Fruit fly (Drosophila melanogaster) whole organism, prepupa: Measurements from ENCODE around the gene Bug22.
A peak's percentile ranks its signal among the peaks of the same experiment; 100 is the strongest.

ENCODE experiments used
- Blimp-1 ChIP-seq: fragments of 200-800 bp; sonication (Bioruptor generic); optimal IDR thresholded peaks from 3 replicates; lab custom pipeline; 2017; ENCODE audit warnings: missing biosample characterization, missing genetic modification characterization, mild to moderate bottlenecking, moderate library complexity, missing genetic modification reagents
- CG10631 ChIP-seq: fragments of 200-800 bp; sonication (Bioruptor generic); optimal IDR thresholded peaks from 2 replicates; lab custom pipeline; 2016; ENCODE audit warnings: missing biosample characterization, missing genetic modification characterization
- CG11294 ChIP-seq: fragments of 200-800 bp; sonication (Bioruptor generic); IDR thresholded peaks from 2 replicates; pipeline ENCODE4 v1.3.6; 2022; ENCODE audit warnings: missing biosample characterization, missing genetic modification characterization
- CG11762 ChIP-seq: fragments of 200-800 bp; sonication (Bioruptor generic); optimal IDR thresholded peaks from 3 replicates; lab custom pipeline; 2016; ENCODE audit warnings: missing biosample characterization, missing genetic modification characterization; ENCODE audit not compliant: insufficient read depth
- CG16779 ChIP-seq: fragments of 200-800 bp; sonication (Bioruptor generic); optimal IDR thresholded peaks from 3 replicates; lab custom pipeline; 2017; ENCODE audit warnings: missing biosample characterization, mild to moderate bottlenecking, missing genetic modification characterization
- CG3032 ChIP-seq: fragments of 200-800 bp; optimal IDR thresholded peaks from 2 replicates; lab custom pipeline; 2019; ENCODE audit warnings: missing biosample characterization, mild to moderate bottlenecking, missing genetic modification characterization, moderate library complexity
- CG31627 ChIP-seq: fragments of 200-800 bp; sonication (Bioruptor generic); optimal IDR thresholded peaks from 3 replicates; lab custom pipeline; 2016; ENCODE audit warnings: missing biosample characterization, missing genetic modification characterization
- CG34406 ChIP-seq: fragments of 200-800 bp; sonication (Bioruptor generic); optimal IDR thresholded peaks from 3 replicates; lab custom pipeline; 2016; ENCODE audit warnings: missing biosample characterization, missing genetic modification characterization
- CG6163 ChIP-seq: fragments of 200-800 bp; sonication (Bioruptor generic); IDR thresholded peaks from 3 replicates; pipeline ENCODE4 v1.3.6; 2022; ENCODE audit warnings: missing biosample characterization, missing genetic modification characterization
- CG6276 ChIP-seq: fragments of 200-800 bp; sonication (Bioruptor generic); optimal IDR thresholded peaks from 2 replicates; lab custom pipeline; 2017; ENCODE audit warnings: missing biosample characterization, mild to moderate bottlenecking, missing genetic modification characterization
- CG6854 ChIP-seq: fragments of 200-800 bp; sonication (Bioruptor generic); optimal IDR thresholded peaks from 2 replicates; lab custom pipeline; 2017; ENCODE audit warnings: missing biosample characterization, mild to moderate bottlenecking, missing genetic modification characterization
- CG8119 ChIP-seq: fragments of 200-800 bp; sonication (Bioruptor generic); IDR thresholded peaks from 3 replicates; pipeline ENCODE4 v1.3.6; 2022; ENCODE audit warnings: missing biosample characterization, missing genetic modification characterization
- CG8319 ChIP-seq: fragments of 200-800 bp; sonication (Bioruptor generic); optimal IDR thresholded peaks from 3 replicates; lab custom pipeline; 2016; ENCODE audit warnings: missing biosample characterization, missing genetic modification characterization
- CG8632 ChIP-seq: fragments of 200-800 bp; sonication (Bioruptor generic); optimal IDR thresholded peaks from 3 replicates; lab custom pipeline; 2016; ENCODE audit warnings: missing biosample characterization, missing genetic modification characterization
- CG9139 ChIP-seq: fragments of 200-800 bp; sonication (Bioruptor generic); optimal IDR thresholded peaks from 3 replicates; lab custom pipeline; 2017; ENCODE audit warnings: missing biosample characterization, mild to moderate bottlenecking, missing genetic modification characterization
- Eip93F ChIP-seq: fragments of 200-800 bp; sonication (Bioruptor generic); optimal IDR thresholded peaks from 2 replicates; lab custom pipeline; 2016; ENCODE audit warnings: missing biosample characterization, mild to moderate bottlenecking, missing genetic modification characterization
- Ets21C ChIP-seq: fragments of 200-800 bp; sonication (Bioruptor generic); optimal IDR thresholded peaks from 3 replicates; lab custom pipeline; 2016; ENCODE audit warnings: missing biosample characterization, missing genetic modification characterization
- Ets96B ChIP-seq: fragments of 200-800 bp; optimal IDR thresholded peaks from 2 replicates; lab custom pipeline; 2019; ENCODE audit warnings: missing biosample characterization, mild to moderate bottlenecking, missing genetic modification characterization, moderate library complexity
- Gug ChIP-seq: fragments of 200-800 bp; sonication (Bioruptor generic); IDR thresholded peaks from 2 replicates; pipeline ENCODE4 v1.3.6; 2022; ENCODE audit warnings: missing biosample characterization, missing genetic modification characterization
- Hr39 ChIP-seq: fragments of 200-800 bp; sonication (Bioruptor generic); optimal IDR thresholded peaks from 2 replicates; lab custom pipeline; 2016; ENCODE audit warnings: missing biosample characterization, missing genetic modification characterization
- Hr4 ChIP-seq: fragments of 200-800 bp; sonication (Bioruptor generic); optimal IDR thresholded peaks from 3 replicates; lab custom pipeline; 2016; ENCODE audit warnings: missing biosample characterization, missing genetic modification characterization
- Lpt ChIP-seq: fragments of 200-800 bp; sonication (Bioruptor generic); optimal IDR thresholded peaks from 3 replicates; lab custom pipeline; 2016; ENCODE audit warnings: missing biosample characterization, missing genetic modification characterization
- Met ChIP-seq: fragments of 200-800 bp; sonication (Bioruptor generic); optimal IDR thresholded peaks from 3 replicates; lab custom pipeline; 2016; ENCODE audit warnings: missing biosample characterization, missing genetic modification characterization
- Smox ChIP-seq: fragments of 200-800 bp; sonication (Bioruptor generic); optimal IDR thresholded peaks from 3 replicates; lab custom pipeline; 2016; ENCODE audit warnings: missing biosample characterization, missing genetic modification characterization
- Sox102F ChIP-seq: fragments of 200-800 bp; sonication (Bioruptor generic); optimal IDR thresholded peaks from 2 replicates; lab custom pipeline; 2016; ENCODE audit warnings: missing biosample characterization, mild to moderate bottlenecking, missing genetic modification characterization
- Sox14 ChIP-seq: fragments of 200-800 bp; sonication (Bioruptor generic); optimal IDR thresholded peaks from 3 replicates; lab custom pipeline; 2016; ENCODE audit warnings: missing biosample characterization, missing genetic modification characterization
- achi ChIP-seq: fragments of 200-800 bp; sonication (Bioruptor generic); optimal IDR thresholded peaks from 3 replicates; lab custom pipeline; 2016; ENCODE audit warnings: missing biosample characterization, missing genetic modification characterization
- acj6 ChIP-seq: fragments of 200-800 bp; sonication (Bioruptor generic); optimal IDR thresholded peaks from 3 replicates; lab custom pipeline; 2016; ENCODE audit warnings: missing biosample characterization, missing genetic modification characterization
- cyc ChIP-seq: fragments of 200-800 bp; sonication (Bioruptor generic); optimal IDR thresholded peaks from 3 replicates; lab custom pipeline; 2016; ENCODE audit warnings: missing biosample characterization, missing genetic modification characterization
- dsx ChIP-seq: fragments of 200-800 bp; optimal IDR thresholded peaks from 3 replicates; lab custom pipeline; 2019; ENCODE audit warnings: missing biosample characterization, mild to moderate bottlenecking, missing genetic modification characterization, moderate library complexity; ENCODE audit not compliant: poor library complexity, severe bottlenecking
- eg ChIP-seq: fragments of 200-800 bp; sonication (Bioruptor generic); IDR thresholded peaks from 3 replicates; pipeline ENCODE4 v1.3.6; 2022; ENCODE audit warnings: missing biosample characterization, missing genetic modification characterization
- esn ChIP-seq: fragments of 200-800 bp; sonication (Bioruptor generic); optimal IDR thresholded peaks from 2 replicates; lab custom pipeline; 2016; ENCODE audit warnings: missing biosample characterization, mild to moderate bottlenecking, missing genetic modification characterization, moderate library complexity
- fkh ChIP-seq: fragments of 200-800 bp; sonication (Bioruptor generic); optimal IDR thresholded peaks from 3 replicates; lab custom pipeline; 2017; ENCODE audit warnings: missing biosample characterization, mild to moderate bottlenecking, missing genetic modification characterization, moderate library complexity
- lz ChIP-seq: fragments of 200-800 bp; sonication (Bioruptor generic); optimal IDR thresholded peaks from 3 replicates; lab custom pipeline; 2016; ENCODE audit warnings: missing biosample characterization, missing genetic modification characterization
- net ChIP-seq: fragments of 200-800 bp; sonication (Bioruptor generic); optimal IDR thresholded peaks from 3 replicates; lab custom pipeline; 2016; ENCODE audit warnings: missing biosample characterization, missing genetic modification characterization
- pdm3 ChIP-seq: fragments of 200-800 bp; sonication (Bioruptor generic); optimal IDR thresholded peaks from 3 replicates; lab custom pipeline; 2016; ENCODE audit warnings: missing biosample characterization, missing genetic modification characterization

The Bug22 gene

dm6 chr2L:10442048-10442790, 11.5 kb upstream of the Bug22 start, which contains the start of gene loh (continued):
- TF ChIP-seq Ets21C (GFP tag; lab: Kevin White, UChicago), result no peak
- no peak for TF ChIP-seq Sox14 (GFP tag; lab: Kevin White, UChicago)
- peak; percentile 32 for TF ChIP-seq Hr4 (GFP tag; lab: Kevin White, UChicago)
- no peak for TF ChIP-seq CG11294 (GFP tag; lab: Robert Waterston, UW)
- TF ChIP-seq CG3032 (tag; lab: Kevin White, UChicago), result peak; percentile 29
- TF ChIP-seq fkh (GFP tag; lab: Kevin White, UChicago), result no peak
- no peak for TF ChIP-seq CG8119
- no peak for TF ChIP-seq pdm3
- TF ChIP-seq acj6 (GFP tag; lab: Kevin White, UChicago), result peak; percentile 40
- no peak for TF ChIP-seq CG8632 (GFP tag; lab: Kevin White, UChicago)
- no peak for TF ChIP-seq cyc (GFP tag; lab: Kevin White, UChicago)
- TF ChIP-seq CG16779 (tag; lab: Kevin White, UChicago), result no peak
- TF ChIP-seq Eip93F (GFP tag; lab: Kevin White, UChicago), result no peak
- TF ChIP-seq CG6276, result no peak
- TF ChIP-seq net, result no peak
- peak; percentile 49 for TF ChIP-seq CG10631 (GFP tag; lab: Kevin White, UChicago)
- TF ChIP-seq achi, result no peak
- no peak for TF ChIP-seq Smox (GFP tag; lab: Kevin White, UChicago)
- TF ChIP-seq CG34406, result no peak
- TF ChIP-seq CG6163 (GFP tag; lab: Robert Waterston, UW), result no peak
- no peak for TF ChIP-seq CG8319 (GFP tag; lab: Kevin White, UChicago)
- no peak for TF ChIP-seq Met (GFP tag; lab: Kevin White, UChicago)
- TF ChIP-seq, all 60 proteins: peak for 12

DNA sequence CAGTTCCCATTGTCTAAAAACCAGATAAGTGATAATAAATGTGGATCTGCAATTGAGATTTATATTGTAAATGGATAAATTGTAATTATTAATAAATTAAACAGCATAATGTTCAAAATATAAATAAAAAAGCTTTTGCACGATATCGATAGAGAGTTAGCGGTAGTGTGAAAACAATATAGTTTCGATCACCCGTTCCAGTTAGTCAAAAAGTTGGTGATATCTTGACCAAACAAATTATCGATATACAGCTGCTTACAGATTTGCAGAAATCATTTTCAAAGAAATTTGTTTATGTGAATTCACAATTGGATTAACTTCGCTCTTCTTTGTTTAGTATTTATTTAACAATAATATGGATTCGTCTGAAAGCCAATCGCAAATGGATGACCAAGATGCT, 8.5 kb upstream of the Bug22 start, which contains the start of gene Nse4:
Gene Nse4, plus strand, starts transcription at position 267 of the 400 bp plus-strand sequence.
- TF ChIP-seq CG6854 (GFP tag; lab: Kevin White, UChicago) (no peak), Ets96B (no peak), Hr39 (no peak), lz (GFP tag; lab: Kevin White, UChicago) (no peak), CG3032 (tag; lab: Kevin White, UChicago) (no peak), CG8632 (GFP tag; lab: Kevin White, UChicago) (no peak)

DNA sequence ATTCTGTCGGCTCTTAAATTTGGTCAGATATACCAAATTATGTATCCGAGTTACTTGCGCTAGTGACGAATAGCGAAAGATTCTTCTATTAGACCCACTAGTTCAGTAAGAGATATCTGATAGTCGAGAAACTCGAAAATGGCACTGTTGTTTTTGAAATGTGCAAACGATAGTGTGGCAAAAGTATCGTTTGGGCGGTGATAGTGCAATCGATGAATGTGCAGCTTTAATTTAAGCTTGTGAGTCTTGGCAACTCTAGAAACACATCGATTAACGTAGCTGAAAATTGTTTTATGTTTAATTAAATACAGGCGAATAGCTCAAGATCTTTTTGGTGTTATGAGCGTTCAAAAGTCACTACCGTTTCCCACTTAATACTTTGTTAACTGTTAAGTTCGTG, 6.6 kb upstream of the Bug22 start, which contains the start of gene STUB1:
Gene STUB1, plus strand, starts transcription at position 232 of the 400 bp plus-strand sequence.
- TF ChIP-seq CG9139, result no peak
- no peak for TF ChIP-seq CG11762 (GFP tag; lab: Kevin White, UChicago)
- no peak for TF ChIP-seq pdm3
- TF ChIP-seq Lpt (GFP tag; lab: Kevin White, UChicago), result no peak
- no peak for TF ChIP-seq Hr4 (GFP tag; lab: Kevin White, UChicago)
- TF ChIP-seq CG11294 (GFP tag; lab: Robert Waterston, UW), result no peak
- no peak for TF ChIP-seq CG8119
- TF ChIP-seq Blimp-1 (GFP tag; lab: Kevin White, UChicago), result no peak
- no peak for TF ChIP-seq Sox102F (GFP tag; lab: Kevin White, UChicago)
- TF ChIP-seq dsx (GFP tag; lab: Kevin White, UChicago), result no peak
- TF ChIP-seq fkh (GFP tag; lab: Kevin White, UChicago), result peak; percentile 14
- no peak for TF ChIP-seq Met (GFP tag; lab: Kevin White, UChicago)
- TF ChIP-seq CG6854 (GFP tag; lab: Kevin White, UChicago), result no peak
- peak; percentile 8 for TF ChIP-seq CG31627 (GFP tag; lab: Kevin White, UChicago)
- no peak for TF ChIP-seq CG16779 (tag; lab: Kevin White, UChicago)
- TF ChIP-seq CG3032 (tag; lab: Kevin White, UChicago), result no peak
- TF ChIP-seq CG6276, result no peak
- TF ChIP-seq cyc (GFP tag; lab: Kevin White, UChicago), result no peak
- TF ChIP-seq Gug, result no peak
- TF ChIP-seq esn, result peak; percentile 36
- TF ChIP-seq eg, result no peak
- TF ChIP-seq achi, result no peak
